Fruit fly (Drosophila melanogaster) whole organism: ENCODE data around the gene mnb.

Experiments used
- EcR ChIP-seq, 2 experiments: fragments of >200 bp; optimal IDR thresholded peaks; 2 replicates each; lab custom pipeline; 2017; ENCODE audit warnings: missing biosample characterization in 2 of 2, missing genetic modification characterization in 2 of 2, missing genetic modification reagents in 2 of 2
- pan ChIP-seq: fragments of >200 bp; optimal IDR thresholded peaks from 2 replicates; lab custom pipeline; 2017

DNA sequence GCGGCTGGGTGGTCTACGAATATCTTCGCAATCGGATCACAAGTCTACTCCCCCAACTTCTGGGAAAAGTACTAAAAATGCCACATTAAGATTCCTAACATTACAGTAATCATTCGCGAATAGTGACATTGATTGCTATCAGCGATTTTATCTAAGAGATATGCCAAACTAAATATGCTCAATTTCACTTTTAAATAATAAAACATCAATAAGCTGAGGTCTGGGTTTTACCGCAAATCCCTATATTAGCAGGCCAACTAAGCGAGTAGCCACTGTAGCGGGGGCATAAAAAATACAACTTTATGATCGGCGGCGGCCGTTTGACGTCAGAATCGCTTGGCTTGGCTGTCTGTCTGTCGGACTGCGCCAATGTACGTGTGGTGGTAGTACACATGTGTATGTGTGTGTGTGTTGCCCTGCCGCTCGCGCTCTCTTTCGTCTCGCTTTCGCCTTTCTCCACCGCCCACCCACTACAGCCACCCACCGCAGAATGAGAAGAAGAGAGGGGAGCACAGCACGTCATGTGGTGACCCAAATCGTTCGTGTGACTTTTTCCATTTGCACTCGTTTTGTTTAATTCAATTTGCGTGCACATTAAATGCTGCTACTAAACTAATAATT, 6.6 kb downstream of the mnb start:
- TF ChIP-seq pan (no peak), EcR (GFP tag; optimal IDR thresholded peaks at IDR 0.05; lab: Kevin White, UChicago) (no peak)
